Worm (Caenorhabditis elegans) whole organism, young adult: ENCODE data around the gene ugt-29.

Experiments
- B0261.1 ChIP-seq: sonication (generic microtip); optimal IDR thresholded peaks from 2 replicates; lab custom pipeline; 2016; ENCODE audit warnings: mild to moderate bottlenecking, missing genetic modification characterization, moderate library complexity, missing compliant biosample characterization
- B0336.3 ChIP-seq: fragments of 200-800 bp; sonication (Bioruptor generic); IDR thresholded peaks from 2 replicates; pipeline ENCODE4 v1.3.6; 2022; ENCODE audit warnings: missing genetic modification characterization, missing compliant biosample characterization
- C17E4.6 ChIP-seq: fragments of 200-800 bp; sonication (Bioruptor generic); IDR thresholded peaks from 2 replicates; pipeline ENCODE4 v1.3.6; 2022; ENCODE audit warnings: missing genetic modification reagents, missing genetic modification characterization, missing compliant biosample characterization
- D2030.7 ChIP-seq: fragments of 200-800 bp; sonication (Bioruptor generic); IDR thresholded peaks from 2 replicates; pipeline ENCODE4 v1.3.6; 2022; ENCODE audit warnings: missing genetic modification reagents, missing genetic modification characterization, missing compliant biosample characterization
- F23B12.7 ChIP-seq: sonication (generic microtip); optimal IDR thresholded peaks from 2 replicates; lab custom pipeline; 2017; ENCODE audit warnings: missing genetic modification characterization, mild to moderate bottlenecking, missing compliant biosample characterization, antibody characterized with exemption, moderate library complexity; ENCODE audit not compliant: insufficient read depth
- F57A8.1 ChIP-seq: fragments of 200-800 bp; sonication (Bioruptor generic); optimal IDR thresholded peaks from 2 replicates; lab custom pipeline; 2018; ENCODE audit warnings: mild to moderate bottlenecking, missing genetic modification characterization, moderate library complexity, missing compliant biosample characterization
- F57C9.4 ChIP-seq: sonication (generic microtip); optimal IDR thresholded peaks from 2 replicates; lab custom pipeline; 2017; ENCODE audit warnings: mild to moderate bottlenecking, missing genetic modification characterization, missing compliant biosample characterization
- T26A5.8 ChIP-seq: sonication (generic microtip); optimal IDR thresholded peaks from 2 replicates; lab custom pipeline; 2016; ENCODE audit warnings: missing genetic modification characterization, missing compliant biosample characterization
- Y53G8AR.9 ChIP-seq: fragments of 200-800 bp; sonication (Bioruptor generic); conservative IDR thresholded peaks from 2 replicates; pipeline ENCODE4 v1.3.6; 2022; ENCODE audit warnings: missing genetic modification reagents, missing genetic modification characterization, missing compliant biosample characterization
- Y56A3A.18 ChIP-seq: fragments of 200-800 bp; sonication (Bioruptor generic); IDR thresholded peaks from 2 replicates; pipeline ENCODE4 v1.3.6; 2022; ENCODE audit warnings: missing genetic modification reagents, missing genetic modification characterization, missing compliant biosample characterization
- Y79H2A.3 ChIP-seq: fragments of 200-800 bp; sonication (Bioruptor generic); conservative IDR thresholded peaks from 2 replicates; pipeline ENCODE4 v1.3.6; 2022; ENCODE audit warnings: missing genetic modification reagents, missing genetic modification characterization, missing compliant biosample characterization
- atf-7 ChIP-seq: sonication (generic microtip); optimal IDR thresholded peaks from 2 replicates; lab custom pipeline; 2017; ENCODE audit warnings: mild to moderate bottlenecking, missing genetic modification characterization, missing compliant biosample characterization
- athp-1 ChIP-seq: sonication (generic microtip); optimal IDR thresholded peaks from 2 replicates; lab custom pipeline; 2017; ENCODE audit warnings: mild to moderate bottlenecking, missing genetic modification characterization, missing compliant biosample characterization
- bed-1 ChIP-seq: fragments of 200-800 bp; sonication (Bioruptor generic); IDR thresholded peaks from 2 replicates; pipeline ENCODE4 v1.3.6; 2022; ENCODE audit warnings: missing genetic modification reagents, missing genetic modification characterization, missing compliant biosample characterization
- ceh-58 ChIP-seq: fragments of 200-800 bp; sonication (Bioruptor generic); IDR thresholded peaks from 2 replicates; pipeline ENCODE4 v1.3.6; 2022; ENCODE audit warnings: missing genetic modification characterization, missing compliant biosample characterization
- ceh-91 ChIP-seq: fragments of 200-800 bp; sonication (Bioruptor generic); IDR thresholded peaks from 2 replicates; pipeline ENCODE4 v1.3.6; 2022; ENCODE audit warnings: missing genetic modification reagents, missing genetic modification characterization, missing compliant biosample characterization
- egl-18 ChIP-seq: fragments of 200-800 bp; sonication (Bioruptor generic); IDR thresholded peaks from 2 replicates; pipeline ENCODE4 v1.3.6; 2022; ENCODE audit warnings: missing genetic modification reagents, missing genetic modification characterization, missing compliant biosample characterization
- egl-44 ChIP-seq: fragments of 200-800 bp; sonication (Bioruptor generic); IDR thresholded peaks from 2 replicates; pipeline ENCODE4 v1.3.6; 2022; ENCODE audit warnings: missing genetic modification reagents, missing genetic modification characterization, missing compliant biosample characterization
- egrh-3 ChIP-seq: fragments of 200-800 bp; sonication (Bioruptor generic); IDR thresholded peaks from 2 replicates; pipeline ENCODE4 v1.3.6; 2022; ENCODE audit warnings: missing genetic modification reagents, missing genetic modification characterization, missing compliant biosample characterization
- ets-4 ChIP-seq: fragments of 200-800 bp; sonication (Bioruptor generic); optimal IDR thresholded peaks from 2 replicates; lab custom pipeline; 2018; ENCODE audit warnings: mild to moderate bottlenecking, missing genetic modification characterization, missing compliant biosample characterization
- gei-17 ChIP-seq: fragments of 200-800 bp; sonication (Bioruptor generic); optimal IDR thresholded peaks from 2 replicates; lab custom pipeline; 2018; ENCODE audit warnings: mild to moderate bottlenecking, missing genetic modification characterization, missing compliant biosample characterization
- him-1 ChIP-seq: sonication (generic microtip); optimal IDR thresholded peaks from 2 replicates; lab custom pipeline; 2016; ENCODE audit warnings: missing genotype, missing genetic modification reagents, missing genetic modification characterization, missing compliant biosample characterization
- hmg-20 ChIP-seq: fragments of 200-800 bp; sonication (Bioruptor generic); IDR thresholded peaks from 2 replicates; pipeline ENCODE4 v1.3.6; 2022; ENCODE audit warnings: missing genetic modification reagents, missing genetic modification characterization, missing compliant biosample characterization
- hsf-1 ChIP-seq: fragments of 200-800 bp; sonication (Bioruptor generic); IDR thresholded peaks from 2 replicates; pipeline ENCODE4 v1.3.6; 2022; ENCODE audit warnings: missing genetic modification reagents, missing genetic modification characterization, missing compliant biosample characterization
- lin-35 ChIP-seq, 3 experiments: fragments of 150-350 bp in 2 of 3; sonication (generic microtip) in 1 of 3; optimal IDR thresholded peaks; 2 replicates each; lab custom pipeline; 2014 to 2018; ENCODE audit warnings: missing biosample characterization in 3 of 3, missing genetic modification characterization in 3 of 3, missing genetic modification reagents in 3 of 3
- lin-40 ChIP-seq: sonication (generic microtip); optimal IDR thresholded peaks from 2 replicates; lab custom pipeline; 2016; ENCODE audit warnings: missing genetic modification characterization, mild to moderate bottlenecking, missing compliant biosample characterization, missing genotype, missing genetic modification reagents
- lir-1 ChIP-seq: fragments of 200-800 bp; sonication (Bioruptor generic); conservative IDR thresholded peaks from 2 replicates; pipeline ENCODE4 v1.3.6; 2022; ENCODE audit warnings: missing genetic modification reagents, missing genetic modification characterization, missing compliant biosample characterization
- lsl-1 ChIP-seq: fragments of 200-800 bp; sonication (Bioruptor generic); optimal IDR thresholded peaks from 2 replicates; lab custom pipeline; 2018; ENCODE audit warnings: mild to moderate bottlenecking, missing genetic modification characterization, moderate library complexity, missing compliant biosample characterization
- lsy-27 ChIP-seq: sonication (generic microtip); optimal IDR thresholded peaks from 2 replicates; lab custom pipeline; 2017; ENCODE audit warnings: missing genetic modification characterization, mild to moderate bottlenecking, missing compliant biosample characterization, antibody characterized with exemption, missing genotype, borderline replicate concordance; ENCODE audit not compliant: insufficient read depth
- madf-10 ChIP-seq: sonication (generic microtip); optimal IDR thresholded peaks from 2 replicates; lab custom pipeline; 2016; ENCODE audit warnings: mild to moderate bottlenecking, missing genetic modification characterization, missing compliant biosample characterization
- madf-8 ChIP-seq: fragments of 200-800 bp; sonication (Bioruptor generic); conservative IDR thresholded peaks from 2 replicates; pipeline ENCODE4 v1.3.6; 2022; ENCODE audit warnings: missing genetic modification reagents, missing genetic modification characterization, missing compliant biosample characterization
- nfya-1 ChIP-seq: sonication (generic microtip); optimal IDR thresholded peaks from 2 replicates; lab custom pipeline; 2017; ENCODE audit warnings: antibody characterized with exemption, missing compliant biosample characterization, missing genetic modification characterization, borderline replicate concordance; ENCODE audit not compliant: insufficient read depth
- nfyb-1 ChIP-seq: fragments of 200-800 bp; sonication (Bioruptor generic); IDR thresholded peaks from 2 replicates; pipeline ENCODE4 v1.3.6; 2022; ENCODE audit warnings: missing genetic modification reagents, missing genetic modification characterization, missing compliant biosample characterization
- nhr-120 ChIP-seq: fragments of 200-800 bp; sonication (Bioruptor generic); IDR thresholded peaks from 2 replicates; pipeline ENCODE4 v1.3.6; 2022; ENCODE audit warnings: missing genetic modification characterization, missing compliant biosample characterization
- nhr-90 ChIP-seq: sonication (generic microtip); optimal IDR thresholded peaks from 2 replicates; lab custom pipeline; 2016; ENCODE audit warnings: missing genotype, mild to moderate bottlenecking, missing genetic modification characterization, missing compliant biosample characterization
- pbrm-1 ChIP-seq: fragments of 200-800 bp; sonication (Bioruptor generic); IDR thresholded peaks from 2 replicates; pipeline ENCODE4 v1.3.6; 2022; ENCODE audit warnings: missing genetic modification reagents, missing genetic modification characterization, missing compliant biosample characterization
- rcor-1 ChIP-seq: fragments of 200-800 bp; sonication (Bioruptor generic); IDR thresholded peaks from 2 replicates; pipeline ENCODE4 v1.3.6; 2022; ENCODE audit warnings: missing genetic modification reagents, missing genetic modification characterization, missing compliant biosample characterization
- repo-1 ChIP-seq: sonication (generic microtip); optimal IDR thresholded peaks from 2 replicates; lab custom pipeline; 2017; ENCODE audit warnings: mild to moderate bottlenecking, missing genetic modification characterization, missing compliant biosample characterization
- rpc-1 ChIP-seq, 2 experiments: fragments of 150-350 bp in 1 of 2; sonication (generic microtip) in 1 of 2; optimal IDR thresholded peaks; 2 replicates each; lab custom pipeline; 2014 to 2018; ENCODE audit warnings: missing biosample characterization in 1 of 2, missing genetic modification characterization in 1 of 2, missing genetic modification reagents in 1 of 2, missing genotype in 1 of 2
- sea-2 ChIP-seq: fragments of 200-800 bp; sonication (Bioruptor generic); IDR thresholded peaks from 2 replicates; pipeline ENCODE4 v1.3.6; 2022; ENCODE audit warnings: missing genetic modification characterization, missing compliant biosample characterization
- snpc-1.1 ChIP-seq: sonication (generic microtip); optimal IDR thresholded peaks from 2 replicates; lab custom pipeline; 2017; ENCODE audit warnings: missing genetic modification characterization, mild to moderate bottlenecking, missing compliant biosample characterization, antibody characterized with exemption, moderate library complexity, missing genotype, missing genetic modification reagents; ENCODE audit not compliant: insufficient read depth
- snpc-1.3 ChIP-seq: sonication (generic microtip); optimal IDR thresholded peaks from 2 replicates; lab custom pipeline; 2017; ENCODE audit warnings: missing genetic modification characterization, mild to moderate bottlenecking, missing compliant biosample characterization, antibody characterized with exemption, moderate library complexity, missing genotype, missing genetic modification reagents; ENCODE audit not compliant: insufficient read depth
- sptf-2 ChIP-seq: fragments of 200-800 bp; sonication (Bioruptor generic); optimal IDR thresholded peaks from 2 replicates; lab custom pipeline; 2018; ENCODE audit warnings: mild to moderate bottlenecking, missing genetic modification characterization, missing compliant biosample characterization
- tbp1 ChIP-seq: fragments of 200-800 bp; sonication (Bioruptor generic); optimal IDR thresholded peaks from 2 replicates; lab custom pipeline; 2018; ENCODE audit warnings: mild to moderate bottlenecking, missing genetic modification characterization, missing compliant biosample characterization
- tbx-9 ChIP-seq: sonication (generic microtip); optimal IDR thresholded peaks from 2 replicates; lab custom pipeline; 2016; ENCODE audit warnings: borderline replicate concordance, missing genetic modification characterization, inconsistent platforms, missing compliant biosample characterization
- zim-3 ChIP-seq: sonication (generic microtip); optimal IDR thresholded peaks from 2 replicates; lab custom pipeline; 2017; ENCODE audit warnings: mild to moderate bottlenecking, missing genetic modification characterization, moderate library complexity, missing compliant biosample characterization
- ztf-18 ChIP-seq: sonication (generic microtip); optimal IDR thresholded peaks from 2 replicates; lab custom pipeline; 2016; ENCODE audit warnings: missing genotype, mild to moderate bottlenecking, missing genetic modification characterization, missing compliant biosample characterization

Gene ugt-29

DNA sequence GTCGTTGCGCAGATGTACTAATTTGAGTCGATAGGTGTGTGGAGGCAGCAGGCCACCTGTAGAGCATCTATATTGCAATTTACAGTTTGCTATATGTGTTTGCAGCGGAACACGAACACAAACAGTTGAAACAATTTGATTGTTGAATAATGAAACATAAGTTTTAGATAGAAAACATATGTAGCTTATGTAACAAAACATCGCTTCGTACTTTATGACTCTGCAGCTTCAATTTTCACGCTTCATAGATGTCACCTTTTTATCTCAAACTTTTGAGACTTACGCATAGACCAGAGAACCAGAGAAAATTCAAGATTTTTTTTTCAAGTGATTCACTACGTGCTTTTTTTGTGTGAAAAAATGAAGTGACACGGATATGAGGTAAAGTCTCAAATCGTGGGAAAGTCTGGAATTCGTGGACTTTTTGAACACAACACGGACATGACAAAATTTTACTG is 24.5 kb upstream of the ugt-29 start, which contains the start of gene fbxb-72 (continued):
- TF ChIP-seq snpc-1.3 (peak; percentile 64), F23B12.7 (peak; percentile 88), ceh-58 (GFP tag; lab: Robert Waterston, UW) (no peak), nhr-120 (GFP tag; lab: Robert Waterston, UW) (0 out of 2 replicates have a peak, but pooled peaks have one; percentile 59), lir-1 (GFP tag; lab: Robert Waterston, UW) (peak; percentile 58), egrh-3 (GFP tag; lab: Robert Waterston, UW) (no peak), ets-4 (GFP tag; lab: Kevin White, UChicago) (no peak), nfyb-1 (peak; percentile 88), zim-3 (tag; lab: Kevin White, UChicago) (peak; percentile 46), pbrm-1 (GFP tag; lab: Robert Waterston, UW) (peak; percentile 52), B0261.1 (tag; lab: Kevin White, UChicago) (no peak), Y53G8AR.9 (GFP tag; lab: Robert Waterston, UW) (peak; percentile 94), egl-18 (GFP tag; lab: Robert Waterston, UW) (no peak), atf-7 (tag; lab: Kevin White, UChicago) (peak; percentile 66), C17E4.6 (GFP tag; lab: Robert Waterston, UW) (no peak), tbx-9 (tag; lab: Kevin White, UChicago) (no peak), athp-1 (tag; lab: Kevin White, UChicago) (peak; percentile 74), snpc-1.1 (tag; lab: Kevin White, UChicago) (no peak), F57C9.4 (tag; lab: Kevin White, UChicago) (peak; percentile 85), tbp1 (GFP tag; lab: Kevin White, UChicago) (peak; percentile 51), lsy-27 (tag; lab: Kevin White, UChicago) (no peak), ceh-91 (GFP tag; lab: Robert Waterston, UW) (no peak), nhr-90 (peak; percentile 11), lin-40 (tag; lab: Kevin White, UChicago) (peak; percentile 75), lsl-1 (GFP tag; lab: Kevin White, UChicago) (no peak), B0336.3 (peak; percentile 77), hmg-20 (GFP tag; lab: Robert Waterston, UW) (0 out of 2 replicates have a peak, but pooled peaks have one; percentile 3), sea-2 (0 out of 2 replicates have a peak, but pooled peaks have one; percentile 9), lin-35 (GFP tag; optimal IDR thresholded peaks at IDR 0.05; lab: Kevin White, UChicago) (peak in 1 of 3 experiments; percentile 77), nfya-1 (tag; lab: Kevin White, UChicago) (no peak), Y56A3A.18 (GFP tag; lab: Robert Waterston, UW) (peak; percentile 81; the same call in 1 of the 2 replicates), sptf-2 (no peak), gei-17 (GFP tag; lab: Kevin White, UChicago) (peak; percentile 38), hsf-1 (GFP tag; lab: Robert Waterston, UW) (peak; percentile 23; the same call in 1 of the 2 replicates), D2030.7 (no peak), repo-1 (tag; lab: Kevin White, UChicago) (peak; percentile 90), rpc-1 (optimal IDR thresholded peaks at IDR 0.05; lab: Kevin White, UChicago) (no peak), rpc-1 (tag; optimal IDR thresholded peaks at IDR 0.05; lab: Kevin White, UChicago) (no peak), madf-8 (GFP tag; lab: Robert Waterston, UW) (no peak), F57A8.1 (GFP tag; lab: Kevin White, UChicago) (peak; percentile 41), bed-1 (no peak), rcor-1 (no peak), egl-44 (GFP tag; lab: Robert Waterston, UW) (no peak; the same call in 1 of the 2 replicates), madf-10 (tag; lab: Kevin White, UChicago) (peak; percentile 66), ztf-18 (tag; lab: Kevin White, UChicago) (no peak), T26A5.8 (no peak), Y79H2A.3 (GFP tag; lab: Robert Waterston, UW) (peak; percentile 85), him-1 (no peak)
